Fruit fly (Drosophila melanogaster) whole organism, pupa: ENCODE data around the gene CG13041.

Source experiments
- CG13204 ChIP-seq: fragments of 200-800 bp; sonication (Bioruptor generic); optimal IDR thresholded peaks from 2 replicates; lab custom pipeline; 2018; ENCODE audit warnings: missing biosample characterization, mild to moderate bottlenecking, missing genetic modification characterization, moderate library complexity
- CG15710 ChIP-seq: fragments of 200-800 bp; sonication (Bioruptor generic); optimal IDR thresholded peaks from 2 replicates; lab custom pipeline; 2018; ENCODE audit warnings: missing biosample characterization, mild to moderate bottlenecking, missing genetic modification characterization, moderate library complexity
- CG4496 ChIP-seq: fragments of 200-800 bp; sonication (Bioruptor generic); IDR thresholded peaks from 3 replicates; pipeline ENCODE4 v1.3.6; 2022; ENCODE audit warnings: missing biosample characterization, missing genetic modification characterization
- CG8159 ChIP-seq: fragments of 200-800 bp; sonication (Bioruptor generic); optimal IDR thresholded peaks from 3 replicates; lab custom pipeline; 2018; ENCODE audit warnings: missing biosample characterization, mild to moderate bottlenecking, missing genetic modification characterization, moderate library complexity
- CG8301 ChIP-seq: fragments of 200-800 bp; sonication (Bioruptor generic); optimal IDR thresholded peaks from 2 replicates; lab custom pipeline; 2018; ENCODE audit warnings: missing biosample characterization, mild to moderate bottlenecking, missing genetic modification characterization
- EcR ChIP-seq: fragments of 200-800 bp; sonication (Bioruptor generic); optimal IDR thresholded peaks from 3 replicates; lab custom pipeline; 2019; ENCODE audit warnings: missing biosample characterization, missing genetic modification characterization, mild to moderate bottlenecking, moderate library complexity, missing genetic modification reagents
- Ets98B ChIP-seq: fragments of 200-800 bp; sonication (Bioruptor generic); IDR thresholded peaks from 2 replicates; pipeline ENCODE4 v1.3.6; 2022; ENCODE audit warnings: missing biosample characterization, missing genetic modification characterization
- fd96Ca ChIP-seq: fragments of 200-800 bp; sonication (Bioruptor generic); IDR thresholded peaks from 3 replicates; pipeline ENCODE4 v1.3.6; 2022; ENCODE audit warnings: missing biosample characterization, missing genetic modification characterization

DNA sequence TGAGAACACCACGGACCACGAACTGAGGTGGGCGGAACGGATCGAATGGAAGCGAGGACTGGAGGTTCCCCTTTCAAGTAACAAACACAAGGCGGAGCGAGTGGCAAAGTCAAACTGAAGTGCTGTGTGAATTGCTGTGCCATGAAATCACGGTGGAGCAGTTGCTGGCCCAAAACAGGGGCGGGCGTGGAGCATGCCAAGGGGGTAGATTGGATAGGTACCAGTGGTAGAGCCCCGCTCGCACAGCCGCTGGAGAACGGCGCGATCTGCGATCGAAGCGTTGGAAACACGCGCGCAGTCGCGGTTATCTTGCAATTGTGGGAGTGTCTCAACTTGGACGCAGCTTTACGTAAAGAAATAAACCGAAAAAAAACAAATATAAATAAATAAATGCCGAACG is 8.4 kb upstream of the CG13041 start, which contains the start of gene CG13038:
- peak; percentile 59; the same call in 1 of the 3 replicates for TF ChIP-seq fd96Ca
- TF ChIP-seq CG13204 (GFP tag; lab: Kevin White, UChicago), result no peak
- peak; percentile 63 for TF ChIP-seq CG4496 (GFP tag; lab: Robert Waterston, UW)
- peak; percentile 66 for TF ChIP-seq Ets98B (GFP tag; lab: Robert Waterston, UW)
- no peak for TF ChIP-seq CG15710 (tag; lab: Kevin White, UChicago)
- TF ChIP-seq CG8301 (tag; lab: Kevin White, UChicago), result no peak
- TF ChIP-seq CG8159 (tag; lab: Kevin White, UChicago), result no peak
- no peak for TF ChIP-seq EcR (GFP tag; lab: Kevin White, UChicago)
